Worm (Caenorhabditis elegans) whole organism, young adult: Measurements from ENCODE around the gene F13H8.2.
A peak's percentile ranks its signal among the peaks of the same experiment; 100 is the strongest.

Source experiments
- C06A6.2 ChIP-seq: fragments of 200-800 bp; sonication (Bioruptor generic); conservative IDR thresholded peaks from 2 replicates; pipeline ENCODE4 v1.3.6; 2022; ENCODE audit warnings: missing genetic modification characterization, missing compliant biosample characterization
- C17E4.6 ChIP-seq: fragments of 200-800 bp; sonication (Bioruptor generic); IDR thresholded peaks from 2 replicates; pipeline ENCODE4 v1.3.6; 2022; ENCODE audit warnings: missing genetic modification reagents, missing genetic modification characterization, missing compliant biosample characterization
- F10E7.11 ChIP-seq: sonication (generic microtip); optimal IDR thresholded peaks from 2 replicates; lab custom pipeline; 2017; ENCODE audit warnings: mild to moderate bottlenecking, missing genetic modification characterization, moderate library complexity, missing compliant biosample characterization
- F39B2.1 ChIP-seq: fragments of 200-800 bp; sonication (Bioruptor generic); IDR thresholded peaks from 2 replicates; pipeline ENCODE4 v1.3.6; 2022; ENCODE audit warnings: missing genetic modification reagents, missing genetic modification characterization, missing compliant biosample characterization
- K12H6.12 ChIP-seq: fragments of 200-800 bp; sonication (Bioruptor generic); optimal IDR thresholded peaks from 2 replicates; lab custom pipeline; 2018; ENCODE audit warnings: mild to moderate bottlenecking, missing genetic modification characterization, missing compliant biosample characterization
- T26A5.8 ChIP-seq: sonication (generic microtip); optimal IDR thresholded peaks from 2 replicates; lab custom pipeline; 2016; ENCODE audit warnings: missing genetic modification characterization, missing compliant biosample characterization
- Y56A3A.18 ChIP-seq: fragments of 200-800 bp; sonication (Bioruptor generic); IDR thresholded peaks from 2 replicates; pipeline ENCODE4 v1.3.6; 2022; ENCODE audit warnings: missing genetic modification reagents, missing genetic modification characterization, missing compliant biosample characterization
- ZK185.1 ChIP-seq: sonication (generic microtip); optimal IDR thresholded peaks from 2 replicates; lab custom pipeline; 2016; ENCODE audit warnings: mild to moderate bottlenecking, missing genetic modification characterization, missing compliant biosample characterization; ENCODE audit not compliant: poor library complexity, severe bottlenecking
- attf-3 ChIP-seq: fragments of 200-800 bp; sonication (Bioruptor generic); conservative IDR thresholded peaks from 2 replicates; pipeline ENCODE4 v1.3.6; 2022; ENCODE audit warnings: missing genetic modification reagents, missing genetic modification characterization, missing compliant biosample characterization
- bed-2 ChIP-seq: fragments of 200-800 bp; sonication (Bioruptor generic); IDR thresholded peaks from 2 replicates; pipeline ENCODE4 v1.3.6; 2022; ENCODE audit warnings: missing genetic modification reagents, missing genetic modification characterization, missing compliant biosample characterization
- ccch-3 ChIP-seq: fragments of 200-800 bp; sonication (Bioruptor generic); optimal IDR thresholded peaks from 2 replicates; lab custom pipeline; 2018; ENCODE audit warnings: mild to moderate bottlenecking, missing genetic modification characterization, missing compliant biosample characterization
- ceh-40 ChIP-seq: fragments of 200-800 bp; sonication (Bioruptor generic); IDR thresholded peaks from 2 replicates; pipeline ENCODE4 v1.3.6; 2022; ENCODE audit warnings: missing genetic modification characterization, missing compliant biosample characterization
- die-1 ChIP-seq: sonication (generic microtip); optimal IDR thresholded peaks from 2 replicates; lab custom pipeline; 2016; ENCODE audit warnings: missing genotype, mild to moderate bottlenecking, missing genetic modification characterization, missing compliant biosample characterization
- dox-1 ChIP-seq: fragments of 200-800 bp; sonication (Bioruptor generic); IDR thresholded peaks from 2 replicates; pipeline ENCODE4 v1.3.6; 2022; ENCODE audit warnings: missing genetic modification reagents, missing genetic modification characterization, missing compliant biosample characterization
- efl-1 ChIP-seq: fragments of 150-350 bp; optimal IDR thresholded peaks from 2 replicates; lab custom pipeline; 2014; ENCODE audit warnings: missing biosample characterization, missing genetic modification reagents, missing genetic modification characterization
- egl-18 ChIP-seq: fragments of 200-800 bp; sonication (Bioruptor generic); IDR thresholded peaks from 2 replicates; pipeline ENCODE4 v1.3.6; 2022; ENCODE audit warnings: missing genetic modification reagents, missing genetic modification characterization, missing compliant biosample characterization
- ekl-4 ChIP-seq: fragments of 200-800 bp; sonication (Bioruptor generic); IDR thresholded peaks from 2 replicates; pipeline ENCODE4 v1.3.6; 2022; ENCODE audit warnings: missing genetic modification reagents, missing genetic modification characterization, missing compliant biosample characterization
- fkh-3 ChIP-seq: sonication (generic microtip); optimal IDR thresholded peaks from 2 replicates; lab custom pipeline; 2016; ENCODE audit warnings: mild to moderate bottlenecking, missing genetic modification characterization, missing compliant biosample characterization
- let-607 ChIP-seq, 2 experiments: fragments of 200-800 bp in 1 of 2; sonication (Bioruptor generic) in 1 of 2; sonication (generic microtip) in 1 of 2; optimal IDR thresholded peaks; 2 replicates each; lab custom pipeline; 2016 to 2018; ENCODE audit warnings: mild to moderate bottlenecking in 2 of 2, missing compliant biosample characterization in 2 of 2, missing genetic modification characterization in 2 of 2, moderate library complexity in 2 of 2, missing genotype in 1 of 2
- lsy-27 ChIP-seq: sonication (generic microtip); optimal IDR thresholded peaks from 2 replicates; lab custom pipeline; 2017; ENCODE audit warnings: missing genetic modification characterization, mild to moderate bottlenecking, missing compliant biosample characterization, antibody characterized with exemption, missing genotype, borderline replicate concordance; ENCODE audit not compliant: insufficient read depth
- mes-4 ChIP-seq: sonication (generic microtip); optimal IDR thresholded peaks from 2 replicates; lab custom pipeline; 2016; ENCODE audit warnings: missing genotype, missing genetic modification characterization, missing compliant biosample characterization
- mxl-1 ChIP-seq: sonication (generic microtip); optimal IDR thresholded peaks from 2 replicates; lab custom pipeline; 2016; ENCODE audit warnings: missing genetic modification characterization, missing compliant biosample characterization
- nhr-179 ChIP-seq: sonication (generic microtip); optimal IDR thresholded peaks from 2 replicates; lab custom pipeline; 2016; ENCODE audit warnings: mild to moderate bottlenecking, missing genetic modification characterization, missing compliant biosample characterization
- nhr-80 ChIP-seq: sonication (generic microtip); optimal IDR thresholded peaks from 2 replicates; lab custom pipeline; 2016; ENCODE audit warnings: missing genetic modification characterization, missing compliant biosample characterization
- rcor-1 ChIP-seq: fragments of 200-800 bp; sonication (Bioruptor generic); IDR thresholded peaks from 2 replicates; pipeline ENCODE4 v1.3.6; 2022; ENCODE audit warnings: missing genetic modification reagents, missing genetic modification characterization, missing compliant biosample characterization
- repo-1 ChIP-seq: sonication (generic microtip); optimal IDR thresholded peaks from 2 replicates; lab custom pipeline; 2017; ENCODE audit warnings: mild to moderate bottlenecking, missing genetic modification characterization, missing compliant biosample characterization
- somi-1 ChIP-seq: fragments of 200-800 bp; sonication (Bioruptor generic); optimal IDR thresholded peaks from 2 replicates; lab custom pipeline; 2018; ENCODE audit warnings: mild to moderate bottlenecking, missing genetic modification characterization, missing compliant biosample characterization
- tlf-1 ChIP-seq: fragments of 200-800 bp; sonication (Bioruptor generic); optimal IDR thresholded peaks from 2 replicates; lab custom pipeline; 2018; ENCODE audit warnings: mild to moderate bottlenecking, missing genetic modification characterization, missing compliant biosample characterization
- xnd-1 ChIP-seq: sonication (generic microtip); optimal IDR thresholded peaks from 2 replicates; lab custom pipeline; 2016; ENCODE audit warnings: missing genotype, missing genetic modification reagents, missing genetic modification characterization, missing compliant biosample characterization
- ztf-22 ChIP-seq: fragments of 200-800 bp; sonication (Bioruptor generic); optimal IDR thresholded peaks from 2 replicates; lab custom pipeline; 2018; ENCODE audit warnings: mild to moderate bottlenecking, missing genetic modification characterization, moderate library complexity, missing compliant biosample characterization
- ztf-25 ChIP-seq: fragments of 200-800 bp; sonication (Bioruptor generic); IDR thresholded peaks from 2 replicates; pipeline ENCODE4 v1.3.6; 2022; ENCODE audit warnings: missing genetic modification reagents, missing genetic modification characterization, missing compliant biosample characterization
- ztf-26 ChIP-seq: sonication (generic microtip); optimal IDR thresholded peaks from 2 replicates; lab custom pipeline; 2017; ENCODE audit warnings: missing genetic modification characterization, missing compliant biosample characterization
- ztf-3 ChIP-seq: fragments of 200-800 bp; sonication (Bioruptor generic); optimal IDR thresholded peaks from 2 replicates; lab custom pipeline; 2018; ENCODE audit warnings: mild to moderate bottlenecking, missing genetic modification characterization, missing compliant biosample characterization

The F13H8.2 gene

ce11 chrII:6236093-6236945 lies 33.8 kb upstream of the F13H8.2 start (continued):
- TF ChIP-seq somi-1 (GFP tag; lab: Kevin White, UChicago) (no peak), nhr-80 (tag; lab: Kevin White, UChicago) (peak; percentile 39), bed-2 (no peak)

DNA sequence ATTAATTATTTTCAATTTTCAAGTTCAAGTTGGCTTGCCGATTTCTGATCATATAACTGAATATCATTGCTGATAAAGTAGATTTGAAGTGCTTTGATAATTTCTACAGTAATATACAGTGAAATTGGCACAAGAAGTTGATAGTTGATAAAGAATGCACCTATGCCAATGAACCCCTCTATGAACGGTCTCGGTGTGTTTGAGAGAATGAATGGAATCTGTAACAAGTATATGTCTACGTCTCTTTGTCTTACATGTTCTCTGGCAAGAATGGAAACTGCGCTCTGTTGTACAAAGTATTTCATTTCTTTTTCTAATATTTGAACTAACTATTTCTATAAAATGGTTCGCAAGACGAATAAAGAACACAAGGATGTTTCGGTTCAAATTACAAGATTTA lies 28.4 kb upstream of the F13H8.2 start, which contains the start of gene T24H7.8:
TSS of gene T24H7.8 (plus strand) at position 301 of the 400 bp plus-strand sequence.
- no peak for TF ChIP-seq C17E4.6 (GFP tag; lab: Robert Waterston, UW)

DNA sequence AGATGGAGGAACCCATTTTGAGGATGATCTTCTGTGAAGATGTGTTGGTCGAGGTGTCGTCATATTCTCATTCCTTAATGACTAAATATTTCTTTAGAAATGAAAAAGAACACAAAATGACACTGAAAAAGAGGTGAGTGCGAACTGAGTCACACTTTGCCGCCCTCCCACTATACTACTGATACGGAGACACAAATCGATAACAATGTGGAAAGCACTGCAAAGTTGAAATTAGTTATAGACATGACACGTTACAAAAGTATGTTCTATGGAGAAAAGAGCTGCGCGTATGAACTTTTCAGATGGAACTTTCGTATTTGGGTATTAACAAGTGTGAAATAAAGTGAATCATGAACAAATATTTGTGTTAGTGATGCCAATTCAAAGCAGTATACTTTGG lies 26.0 kb upstream of the F13H8.2 start, which contains the start of gene tat-4:
TSS of gene tat-4 (minus strand) at position 117 of the 400 bp plus-strand sequence.
- TF ChIP-seq ztf-3 (GFP tag; lab: Kevin White, UChicago): no peak
- TF ChIP-seq ztf-25: no peak
- TF ChIP-seq nhr-80 (tag; lab: Kevin White, UChicago): peak; percentile 73
- TF ChIP-seq ZK185.1 (tag; lab: Kevin White, UChicago): no peak
- no peak for TF ChIP-seq xnd-1
- TF ChIP-seq lsy-27 (tag; lab: Kevin White, UChicago): no peak
- TF ChIP-seq ekl-4 (GFP tag; lab: Robert Waterston, UW): no peak

DNA sequence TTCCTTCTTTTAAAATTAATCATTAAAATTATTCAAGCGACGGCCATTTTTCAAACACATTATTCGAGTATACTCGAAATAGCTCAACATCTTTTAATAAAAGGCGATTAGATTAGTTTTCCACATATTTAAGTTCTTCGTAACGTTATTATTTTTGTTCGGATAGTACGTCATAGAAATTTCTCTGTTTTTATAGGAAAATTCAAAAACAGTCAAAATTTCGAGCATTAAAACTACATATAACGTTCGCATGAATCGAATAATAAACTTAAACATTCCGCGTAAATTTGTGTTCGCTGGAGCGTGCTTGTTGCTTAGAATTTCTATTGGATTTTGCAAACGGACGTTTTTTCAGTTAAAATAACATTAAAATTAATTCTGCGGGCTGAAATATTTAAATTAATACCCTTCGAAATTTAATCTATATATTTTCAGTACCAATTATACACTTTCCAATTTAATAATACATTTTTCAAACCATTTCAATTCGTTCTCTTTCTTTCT lies 24.9 kb upstream of the F13H8.2 start, which contains the start of gene blos-4:
TSS of gene blos-4 (plus strand) at position 51 of the 504 bp plus-strand sequence.
- TF ChIP-seq ccch-3: no peak
- no peak for TF ChIP-seq attf-3 (GFP tag; lab: Robert Waterston, UW)
- TF ChIP-seq Y56A3A.18: no peak
- TF ChIP-seq tlf-1 (GFP tag; lab: Kevin White, UChicago): no peak
- TF ChIP-seq efl-1 (GFP tag; lab: Kevin White, UChicago): no peak
- TF ChIP-seq die-1 (tag; lab: Kevin White, UChicago): no peak
- TF ChIP-seq let-607 (tag; optimal IDR thresholded peaks at IDR 0.05; lab: Kevin White, UChicago): no peak
- TF ChIP-seq C06A6.2 (GFP tag; lab: Robert Waterston, UW): no peak
- no peak for TF ChIP-seq mxl-1
- no peak for TF ChIP-seq mes-4 (tag; lab: Kevin White, UChicago)
- TF ChIP-seq nhr-179: no peak
- TF ChIP-seq egl-18 (GFP tag; lab: Robert Waterston, UW): no peak
- TF ChIP-seq T26A5.8: no peak
- TF ChIP-seq ztf-22 (GFP tag; lab: Kevin White, UChicago): no peak
- TF ChIP-seq ceh-40: no peak
- no peak for TF ChIP-seq ztf-26 (tag; lab: Kevin White, UChicago)

- TF ChIP-seq K12H6.12 (tag; lab: Kevin White, UChicago) (no peak), F10E7.11 (tag; lab: Kevin White, UChicago) (no peak), rcor-1 (GFP tag; lab: Robert Waterston, UW) (no peak), repo-1 (tag; lab: Kevin White, UChicago) (no peak), nhr-179 (no peak), somi-1 (GFP tag; lab: Kevin White, UChicago) (no peak), dox-1 (GFP tag; lab: Robert Waterston, UW) (no peak), fkh-3 (no peak), F39B2.1 (GFP tag; lab: Robert Waterston, UW) (no peak)
These were observed 24.1 kb upstream of the F13H8.2 start, which contains the start of gene lelo-1 for ce11 chrII:6246054-6246453. Gene lelo-1 (plus strand): TSS chrII:6246354.
